Worm (Caenorhabditis elegans): ENCODE data around the gene C16H3.3.
A peak's percentile ranks its signal among the peaks of the same experiment; 100 is the strongest.
"Not testable (repeated sequence)": the region's sequence is repeated elsewhere in the genome, so short reads cannot be mapped to it uniquely, and the experiment has no call there.

The C16H3.3 gene

DNA sequence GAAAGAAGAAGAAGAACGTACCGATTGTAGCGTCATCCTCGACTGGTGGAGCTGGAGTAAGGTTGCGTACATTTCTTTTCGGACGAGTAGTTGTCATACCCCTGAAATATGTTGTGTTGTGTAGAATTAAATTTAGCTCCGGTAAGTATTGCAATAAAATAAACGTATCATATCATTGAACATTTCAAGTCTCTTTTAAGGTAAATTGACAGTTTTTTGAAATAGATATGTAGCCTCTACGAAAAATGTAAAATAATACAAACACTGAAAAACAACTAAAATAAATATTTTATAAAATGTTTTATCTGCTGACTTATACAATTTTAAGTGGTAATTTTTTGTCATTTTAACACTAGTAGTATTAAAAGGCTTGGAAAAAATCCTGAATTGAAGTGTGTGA, at the start of gene C16H3.3:
TSS of gene C16H3.3 (minus strand) at position 101 of the 400 bp plus-strand sequence.
- TF ChIP-seq drap-1 (GFP tag; optimal IDR thresholded peaks at IDR 0.05) (no peak), ham-2 (GFP tag; optimal IDR thresholded peaks at IDR 0.05) (no peak), mep-1 (tag; optimal IDR thresholded peaks at IDR 0.05) (no peak), ces-1 (GFP tag; optimal IDR thresholded peaks at IDR 0.05) (no peak), ztf-11 (tag; optimal IDR thresholded peaks at IDR 0.05) (no peak), nhr-28 (tag; optimal IDR thresholded peaks at IDR 0.05) (no peak), snpc-4 (tag; optimal IDR thresholded peaks at IDR 0.05) (no peak), bed-3 (GFP tag; optimal IDR thresholded peaks at IDR 0.05) (no peak), nhr-2 (tag; optimal IDR thresholded peaks at IDR 0.05) (no peak), unc-120 (tag; optimal IDR thresholded peaks at IDR 0.05; ENCODE audit: poor library complexity, severe bottlenecking) (no peak), blmp-1 (tag; optimal IDR thresholded peaks at IDR 0.05) (no peak), ceh-83 (GFP tag; optimal IDR thresholded peaks at IDR 0.05) (no peak), sem-2 (GFP tag; optimal IDR thresholded peaks at IDR 0.05) (no peak), mls-2 (tag; optimal IDR thresholded peaks at IDR 0.05) (no peak), hlh-1 (tag; optimal IDR thresholded peaks at IDR 0.05) (no peak)

DNA sequence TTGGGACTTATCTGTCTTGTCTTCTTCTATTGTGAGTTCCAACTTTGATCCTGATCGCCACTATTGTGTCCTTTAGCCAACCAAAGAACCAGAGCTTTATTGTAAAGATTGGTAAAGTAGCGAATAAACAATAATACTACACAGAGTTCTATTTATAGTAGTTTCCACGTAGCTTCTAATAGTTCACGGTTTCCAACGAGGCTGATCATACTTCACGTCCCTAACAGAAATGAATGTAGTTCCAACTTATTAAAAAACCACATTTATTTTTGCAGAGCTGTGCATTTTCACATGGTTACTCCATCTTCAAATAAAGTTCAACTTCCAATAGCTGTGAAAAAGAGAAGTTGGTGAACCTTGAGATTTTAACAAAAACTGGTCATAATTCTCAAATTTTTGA, 39.5 kb upstream of the C16H3.3 start, which contains the start of gene tmem-218:
TSS of gene tmem-218 (plus strand) at position 301 of the 400 bp plus-strand sequence.
- not testable (repeated sequence) for TF ChIP-seq elt-1 (tag; optimal IDR thresholded peaks at IDR 0.05; ENCODE audit: borderline replicate concordance, insufficient read depth); unc-120 (tag; optimal IDR thresholded peaks at IDR 0.05; ENCODE audit: poor library complexity, severe bottlenecking); elt-3 (tag; optimal IDR thresholded peaks at IDR 0.05)

DNA sequence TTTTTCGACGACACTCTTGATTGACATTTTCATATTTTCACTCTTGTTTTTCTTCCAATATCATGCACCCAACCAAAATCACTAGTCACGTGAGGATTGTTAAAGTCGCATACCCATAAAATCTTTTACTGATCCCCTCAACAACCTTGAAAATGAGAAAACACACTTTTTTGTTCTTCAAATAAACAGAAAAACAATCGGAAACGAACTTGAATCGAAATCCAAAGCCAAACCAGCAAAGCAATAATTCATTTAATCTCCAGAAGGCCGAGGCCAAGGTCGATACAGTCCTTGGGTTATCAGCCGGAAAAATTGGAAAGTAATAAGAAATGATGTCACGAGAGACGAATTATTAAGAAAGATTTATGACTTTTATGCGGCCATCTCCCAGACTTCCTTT, 34.0 kb upstream of the C16H3.3 start:
- TF ChIP-seq unc-62 (GFP tag; optimal IDR thresholded peaks at IDR 0.05) (no peak), snpc-4 (tag; optimal IDR thresholded peaks at IDR 0.05) (no peak), sptf-1 (tag; optimal IDR thresholded peaks at IDR 0.05) (no peak), elt-3 (tag; optimal IDR thresholded peaks at IDR 0.05) (no peak), ceh-39 (tag; optimal IDR thresholded peaks at IDR 0.05) (no peak), tbx-8 (GFP tag; optimal IDR thresholded peaks at IDR 0.05) (no peak), ztf-11 (tag; optimal IDR thresholded peaks at IDR 0.05) (no peak), lin-13 (tag; optimal IDR thresholded peaks at IDR 0.05) (no peak), sem-2 (GFP tag; optimal IDR thresholded peaks at IDR 0.05) (no peak), ces-1 (GFP tag; optimal IDR thresholded peaks at IDR 0.05) (no peak), mls-2 (tag; optimal IDR thresholded peaks at IDR 0.05) (no peak)

DNA sequence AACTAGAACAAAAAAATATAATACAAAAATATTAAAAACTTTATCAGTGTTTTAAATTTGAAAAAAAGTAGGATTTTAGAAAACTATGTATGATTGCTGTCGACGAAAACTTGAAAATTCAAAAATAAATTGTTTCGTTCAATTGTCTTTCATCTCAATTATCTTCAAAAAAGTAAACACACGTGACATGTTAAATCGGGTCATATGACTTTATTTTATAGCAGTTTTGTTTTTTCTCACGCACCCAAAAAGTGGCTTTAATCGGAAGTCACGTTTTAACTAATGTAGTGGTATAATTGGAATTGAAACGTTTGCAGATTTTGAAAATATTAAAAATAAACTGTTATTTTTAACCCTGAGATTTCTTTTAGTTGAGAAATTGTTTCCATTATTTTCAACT, 33.0 kb upstream of the C16H3.3 start:
- TF ChIP-seq lsy-2 (tag; optimal IDR thresholded peaks at IDR 0.05), result no peak
- no peak for TF ChIP-seq nhr-28 (tag; optimal IDR thresholded peaks at IDR 0.05)
- no peak for TF ChIP-seq elt-1 (tag; optimal IDR thresholded peaks at IDR 0.05; ENCODE audit: borderline replicate concordance, insufficient read depth)
- TF ChIP-seq mab-5 (tag; optimal IDR thresholded peaks at IDR 0.05), result no peak
- no peak for TF ChIP-seq hlh-1 (tag; optimal IDR thresholded peaks at IDR 0.05)
- no peak for TF ChIP-seq snpc-4 (tag; optimal IDR thresholded peaks at IDR 0.05)
- TF ChIP-seq nhr-2 (tag; optimal IDR thresholded peaks at IDR 0.05), result no peak
- TF ChIP-seq ceh-43 (GFP tag; optimal IDR thresholded peaks at IDR 0.05), result no peak
- TF ChIP-seq lin-32 (GFP tag; optimal IDR thresholded peaks at IDR 0.05), result no peak
- TF ChIP-seq ceh-39 (tag; optimal IDR thresholded peaks at IDR 0.05), result no peak
- TF ChIP-seq bed-3 (GFP tag; optimal IDR thresholded peaks at IDR 0.05), result no peak
- TF ChIP-seq unc-39 (tag; optimal IDR thresholded peaks at IDR 0.05), result no peak
- TF ChIP-seq sem-2 (GFP tag; optimal IDR thresholded peaks at IDR 0.05), result no peak
- no peak for TF ChIP-seq ham-2 (GFP tag; optimal IDR thresholded peaks at IDR 0.05)
- TF ChIP-seq ztf-11 (tag; optimal IDR thresholded peaks at IDR 0.05), result no peak
- TF ChIP-seq flh-1 (GFP tag; optimal IDR thresholded peaks at IDR 0.05), result no peak

DNA sequence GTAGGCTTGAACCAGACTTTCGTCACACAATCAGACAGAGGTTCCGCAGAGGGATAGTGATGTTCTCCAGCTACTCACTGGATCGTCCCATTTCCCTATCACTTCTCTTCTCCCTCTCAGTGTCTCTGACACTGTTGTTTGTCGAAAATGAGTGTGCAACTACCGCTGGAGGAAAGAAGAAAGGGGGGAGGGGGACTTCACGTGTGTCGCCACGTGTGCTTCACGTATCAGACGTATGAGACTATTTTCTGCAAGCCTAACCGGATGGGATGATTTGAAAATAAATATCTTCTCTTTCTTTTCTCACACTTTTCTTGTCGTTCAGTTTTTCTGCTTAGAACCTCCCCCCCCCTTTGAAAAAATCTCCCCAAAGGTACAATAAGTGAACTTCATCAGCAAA, 30.9 kb upstream of the C16H3.3 start, which contains the start of gene H18N23.2:
TSS of gene H18N23.2 (minus strand) at position 82 of the 400 bp plus-strand sequence.
- TF ChIP-seq ceh-43 (GFP tag; optimal IDR thresholded peaks at IDR 0.05) (no peak), hlh-1 (tag; optimal IDR thresholded peaks at IDR 0.05) (peak; percentile 57), nhr-2 (tag; optimal IDR thresholded peaks at IDR 0.05) (no peak), unc-62 (GFP tag; optimal IDR thresholded peaks at IDR 0.05) (peak; percentile 23), unc-120 (tag; optimal IDR thresholded peaks at IDR 0.05; ENCODE audit: poor library complexity, severe bottlenecking) (peak; percentile 81), lin-13 (tag; optimal IDR thresholded peaks at IDR 0.05) (no peak)

DNA sequence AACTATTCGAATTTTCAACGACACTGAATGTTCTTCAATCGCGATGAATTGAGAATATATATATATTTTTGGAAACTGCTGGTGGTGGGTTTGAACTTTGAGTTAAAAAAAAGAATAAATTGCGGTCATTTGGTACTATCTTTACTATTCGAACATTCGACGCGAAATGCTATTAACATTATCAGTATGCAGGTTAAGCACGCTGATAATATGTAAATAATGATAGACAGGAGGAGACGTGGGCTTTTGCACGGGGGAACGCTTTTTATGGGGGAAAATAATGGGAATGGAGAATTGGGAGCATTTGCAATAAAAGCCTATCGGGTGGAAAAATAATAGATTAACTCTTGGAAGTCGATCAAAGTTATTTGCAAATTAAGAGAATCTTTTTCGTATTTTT, 29.1 kb upstream of the C16H3.3 start:
- no peak for TF ChIP-seq ham-2 (GFP tag; optimal IDR thresholded peaks at IDR 0.05)
- no peak for TF ChIP-seq unc-39 (tag; optimal IDR thresholded peaks at IDR 0.05)
- TF ChIP-seq mep-1 (tag; optimal IDR thresholded peaks at IDR 0.05), result no peak
- no peak for TF ChIP-seq cnd-1 (tag; optimal IDR thresholded peaks at IDR 0.05)
- no peak for TF ChIP-seq mls-2 (tag; optimal IDR thresholded peaks at IDR 0.05)
- TF ChIP-seq flh-1 (GFP tag; optimal IDR thresholded peaks at IDR 0.05), result no peak
- TF ChIP-seq M03D4.4 (tag; optimal IDR thresholded peaks at IDR 0.05), result no peak
- TF ChIP-seq tbx-8 (GFP tag; optimal IDR thresholded peaks at IDR 0.05), result no peak
- TF ChIP-seq sem-2 (GFP tag; optimal IDR thresholded peaks at IDR 0.05), result no peak
- TF ChIP-seq lin-32 (GFP tag; optimal IDR thresholded peaks at IDR 0.05), result no peak
- TF ChIP-seq ztf-11 (tag; optimal IDR thresholded peaks at IDR 0.05), result no peak
- no peak for TF ChIP-seq nhr-76 (tag; optimal IDR thresholded peaks at IDR 0.05)

Data from whole organism, mixed stage, embryonic.